Worm (Caenorhabditis elegans) whole organism, L4/young adult: ENCODE data around the gene mrps-18.C.

Experiments
- W03F9.2 ChIP-seq: fragments of 150-350 bp; optimal IDR thresholded peaks from 2 replicates; lab custom pipeline; 2014; ENCODE audit warnings: missing biosample characterization, missing genetic modification characterization
- dao-5 ChIP-seq: sonication (generic microtip); optimal IDR thresholded peaks from 2 replicates; lab custom pipeline; 2016; ENCODE audit warnings: missing genotype, missing genetic modification characterization, moderate library complexity, missing compliant biosample characterization
- him-1 ChIP-seq: sonication (generic microtip); optimal IDR thresholded peaks from 2 replicates; lab custom pipeline; 2016; ENCODE audit warnings: missing genotype, missing genetic modification reagents, missing genetic modification characterization, missing compliant biosample characterization

ce11 chrII:6729331-6729730 is 6.7 kb upstream of the mrps-18.C start, which contains the start of gene T14B4.8:
- TF ChIP-seq W03F9.2 (no peak), him-1 (no peak), dao-5 (tag; lab: Kevin White, UChicago) (no peak)
